Worm (Caenorhabditis elegans): ENCODE results near the gene nhr-103.

DNA sequence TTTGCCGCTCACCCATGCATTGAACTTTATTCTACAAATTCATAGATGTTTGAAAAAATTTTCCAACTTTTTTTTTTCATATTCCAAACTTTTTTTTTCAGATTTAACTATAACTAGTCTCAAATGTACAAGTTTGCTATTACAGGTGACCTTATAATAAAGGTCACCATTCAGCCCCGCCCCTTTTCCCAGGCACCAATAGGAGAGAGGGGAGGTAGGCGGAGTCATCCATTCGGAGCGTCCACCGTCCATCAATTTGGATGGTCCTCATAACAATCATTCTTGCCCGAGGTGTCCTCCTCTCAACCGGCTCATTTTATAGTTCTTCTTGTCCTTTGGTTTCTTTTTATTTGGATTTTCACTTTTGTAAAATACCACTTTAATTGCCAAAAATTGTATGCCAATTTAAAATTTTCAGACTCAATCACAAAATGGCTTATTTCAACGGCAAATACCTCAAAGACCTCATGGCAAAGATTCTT, 37.3 kb upstream of the nhr-103 start, which contains the start of gene Y5H2B.3:
- TF ChIP-seq ceh-82 (tag; optimal IDR thresholded peaks at IDR 0.05) (no peak), ama-1 (optimal IDR thresholded peaks at IDR 0.05) (no peak)

All from whole organism, L3 larva.